Fruit fly (Drosophila melanogaster) whole organism, pupa: ENCODE results near the gene Mst57Dc.

Experiments
- CG13204 ChIP-seq: fragments of 200-800 bp; sonication (Bioruptor generic); optimal IDR thresholded peaks from 2 replicates; lab custom pipeline; 2018; ENCODE audit warnings: missing biosample characterization, mild to moderate bottlenecking, missing genetic modification characterization, moderate library complexity
- CG32121 ChIP-seq: fragments of 200-800 bp; sonication (Bioruptor generic); IDR thresholded peaks from 2 replicates; pipeline ENCODE4 v1.3.6; 2022; ENCODE audit warnings: missing biosample characterization, missing genetic modification characterization
- CG8301 ChIP-seq: fragments of 200-800 bp; sonication (Bioruptor generic); optimal IDR thresholded peaks from 2 replicates; lab custom pipeline; 2018; ENCODE audit warnings: missing biosample characterization, mild to moderate bottlenecking, missing genetic modification characterization
- D1 ChIP-seq: fragments of 200-800 bp; sonication (Bioruptor generic); optimal IDR thresholded peaks from 2 replicates; lab custom pipeline; 2018; ENCODE audit warnings: missing biosample characterization, mild to moderate bottlenecking, missing genetic modification characterization, moderate library complexity
- EcR ChIP-seq: fragments of 200-800 bp; sonication (Bioruptor generic); optimal IDR thresholded peaks from 3 replicates; lab custom pipeline; 2019; ENCODE audit warnings: missing biosample characterization, missing genetic modification characterization, mild to moderate bottlenecking, moderate library complexity, missing genetic modification reagents
- Pif1A ChIP-seq: fragments of 200-800 bp; sonication (Bioruptor generic); optimal IDR thresholded peaks from 3 replicates; lab custom pipeline; 2016; ENCODE audit warnings: missing biosample characterization, missing genetic modification characterization

DNA sequence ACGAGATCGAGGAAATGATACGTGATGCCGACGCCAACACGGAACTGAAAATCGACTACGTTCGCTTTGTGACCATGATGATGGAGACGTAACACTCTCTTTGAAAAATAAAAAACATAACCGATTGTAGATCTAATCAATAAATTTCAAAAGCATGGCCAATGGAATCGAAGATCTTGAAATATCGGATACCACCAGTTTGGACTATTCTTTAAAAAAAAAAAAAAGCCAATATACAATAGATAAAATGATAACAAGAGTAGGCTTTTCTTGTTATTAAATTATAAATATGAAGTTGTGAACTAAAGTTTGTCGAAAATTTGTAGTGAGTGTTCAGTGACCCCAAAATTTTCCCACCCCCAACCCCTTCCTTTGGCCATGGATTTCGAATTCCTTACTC, 17.9 kb downstream of the Mst57Dc start, which contains the start of the genes Acam and CG17770:
- TF ChIP-seq CG13204 = no peak
- no peak for TF ChIP-seq CG8301 (tag; lab: Kevin White, UChicago)
- no peak for TF ChIP-seq CG32121 (GFP tag; lab: Robert Waterston, UW)
- no peak for TF ChIP-seq D1 (tag; lab: Kevin White, UChicago)
- TF ChIP-seq Pif1A (GFP tag; lab: Kevin White, UChicago) = no peak
- no peak for TF ChIP-seq EcR (GFP tag; lab: Kevin White, UChicago)
